Worm (Caenorhabditis elegans): Measurements from ENCODE around the gene spsb-1.

DNA sequence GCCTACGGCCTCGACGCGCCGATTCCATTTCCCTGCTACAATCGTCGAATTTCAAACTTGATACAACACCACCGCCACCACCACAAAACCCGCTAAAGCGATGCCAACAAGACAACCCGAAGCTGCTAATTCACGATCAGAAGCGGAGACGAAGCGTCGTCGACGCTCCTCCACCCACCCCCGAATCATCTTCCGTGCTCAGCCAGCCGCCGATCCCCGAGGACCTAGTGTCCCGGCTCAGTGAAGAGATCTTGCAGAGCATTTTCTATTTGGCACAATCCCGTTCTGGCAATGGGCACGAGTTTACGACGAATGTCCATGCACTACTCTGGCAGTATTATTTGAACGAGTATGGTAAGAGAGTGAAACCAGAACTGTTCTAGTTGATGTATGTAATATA, 22.1 kb downstream of the spsb-1 start:
- no peak for TF ChIP-seq nhr-25 (tag; optimal IDR thresholded peaks at IDR 0.05)
- no peak for TF ChIP-seq ZK546.5 (tag; optimal IDR thresholded peaks at IDR 0.05)
- TF ChIP-seq unc-39 (tag; optimal IDR thresholded peaks at IDR 0.05) = no peak
- no peak for TF ChIP-seq elt-3 (tag; optimal IDR thresholded peaks at IDR 0.05)
- TF ChIP-seq blmp-1 (tag; optimal IDR thresholded peaks at IDR 0.05; ENCODE audit: insufficient read depth) = no peak
- no peak for TF ChIP-seq ztf-4 (tag; optimal IDR thresholded peaks at IDR 0.05)
